Fruit fly (Drosophila melanogaster) whole organism, embryonic: ENCODE results near the gene Gr97a.
A peak's percentile ranks its signal among the peaks of the same experiment; 100 is the strongest.

ENCODE experiments used
- Antp ChIP-seq: fragments of 200-800 bp; sonication (Bioruptor generic); optimal IDR thresholded peaks from 3 replicates; lab custom pipeline; 2016; ENCODE audit warnings: missing biosample characterization, missing genetic modification characterization
- BtbVII ChIP-seq: fragments of 200-800 bp; sonication (Bioruptor generic); optimal IDR thresholded peaks from 3 replicates; lab custom pipeline; 2017; ENCODE audit warnings: missing biosample characterization, mild to moderate bottlenecking, missing genetic modification characterization
- CG11504 ChIP-seq: fragments of 200-800 bp; sonication (Bioruptor generic); optimal IDR thresholded peaks from 3 replicates; lab custom pipeline; 2019; ENCODE audit warnings: missing biosample characterization, mild to moderate bottlenecking, missing genetic modification characterization, moderate library complexity
- CG11695 ChIP-seq: fragments of 200-800 bp; sonication (Bioruptor generic); IDR thresholded peaks from 3 replicates; pipeline ENCODE4 v1.3.6; 2022; ENCODE audit warnings: missing biosample characterization, missing genetic modification characterization
- CG14441 ChIP-seq: fragments of 200-800 bp; sonication (Bioruptor generic); IDR thresholded peaks from 2 replicates; pipeline ENCODE4 v1.3.6; 2022; ENCODE audit warnings: missing biosample characterization, missing genetic modification characterization
- CG15011 ChIP-seq: fragments of 200-800 bp; sonication (Bioruptor generic); optimal IDR thresholded peaks from 3 replicates; lab custom pipeline; 2018; ENCODE audit warnings: missing biosample characterization, mild to moderate bottlenecking, missing genetic modification characterization
- CG15514 ChIP-seq: fragments of 200-800 bp; sonication (Bioruptor generic); optimal IDR thresholded peaks from 3 replicates; lab custom pipeline; 2017; ENCODE audit warnings: missing biosample characterization, missing genetic modification characterization, mild to moderate bottlenecking, moderate library complexity, missing genetic modification reagents
- CG1603 ChIP-seq: fragments of 200-800 bp; sonication (Bioruptor generic); optimal IDR thresholded peaks from 2 replicates; lab custom pipeline; 2019; ENCODE audit warnings: missing biosample characterization, mild to moderate bottlenecking, missing genetic modification characterization, moderate library complexity
- CG16863 ChIP-seq: fragments of 200-800 bp; sonication (Bioruptor generic); optimal IDR thresholded peaks from 3 replicates; lab custom pipeline; 2016; ENCODE audit warnings: missing biosample characterization, missing genetic modification characterization
- CG2116 ChIP-seq: fragments of 200-800 bp; sonication (Bioruptor generic); optimal IDR thresholded peaks from 3 replicates; lab custom pipeline; 2018; ENCODE audit warnings: missing biosample characterization, mild to moderate bottlenecking, missing genetic modification characterization
- CG31441 ChIP-seq: fragments of 200-800 bp; sonication (Bioruptor generic); IDR thresholded peaks from 2 replicates; pipeline ENCODE4 v1.3.6; 2022; ENCODE audit warnings: missing biosample characterization, missing genetic modification characterization
- CG3281 ChIP-seq: fragments of 200-800 bp; sonication (Bioruptor generic); optimal IDR thresholded peaks from 3 replicates; lab custom pipeline; 2017; ENCODE audit warnings: missing biosample characterization, mild to moderate bottlenecking, missing genetic modification characterization
- CG3726 ChIP-seq: fragments of 200-800 bp; sonication (Bioruptor generic); IDR thresholded peaks from 3 replicates; pipeline ENCODE4, ENCODE4 v1.3.6; 2022; ENCODE audit warnings: missing biosample characterization, missing genetic modification characterization
- CG43689 ChIP-seq: fragments of 200-800 bp; sonication (Bioruptor generic); IDR thresholded peaks from 2 replicates; pipeline ENCODE4 v1.3.6; 2022; ENCODE audit warnings: missing biosample characterization, missing genetic modification characterization
- CG6689 ChIP-seq: fragments of 200-800 bp; sonication (Bioruptor generic); IDR thresholded peaks from 2 replicates; pipeline ENCODE4 v1.3.6; 2022; ENCODE audit warnings: missing biosample characterization, missing genetic modification characterization
- CG8765 ChIP-seq: fragments of 200-800 bp; sonication (Bioruptor generic); IDR thresholded peaks from 2 replicates; pipeline ENCODE4 v1.3.6; 2022; ENCODE audit warnings: missing biosample characterization, missing genetic modification characterization
- CG8924 ChIP-seq: fragments of 200-800 bp; optimal IDR thresholded peaks from 3 replicates; lab custom pipeline; 2019; ENCODE audit warnings: missing biosample characterization, mild to moderate bottlenecking, missing genetic modification characterization, moderate library complexity
- CG9727 ChIP-seq: fragments of 200-800 bp; sonication (Bioruptor generic); optimal IDR thresholded peaks from 3 replicates; lab custom pipeline; 2017; ENCODE audit warnings: missing biosample characterization, mild to moderate bottlenecking, missing genetic modification characterization
- Camta ChIP-seq: fragments of 200-800 bp; sonication (Bioruptor generic); optimal IDR thresholded peaks from 2 replicates; lab custom pipeline; 2016; ENCODE audit warnings: missing biosample characterization, missing genetic modification characterization
- CrebB ChIP-seq: fragments of 200-800 bp; sonication (Bioruptor generic); optimal IDR thresholded peaks from 3 replicates; lab custom pipeline; 2018; ENCODE audit warnings: missing biosample characterization, mild to moderate bottlenecking, missing genetic modification characterization
- Dip3 ChIP-seq: fragments of 200-800 bp; sonication (Bioruptor generic); optimal IDR thresholded peaks from 3 replicates; lab custom pipeline; 2016; ENCODE audit warnings: missing biosample characterization, missing genetic modification characterization
- Drgx ChIP-seq: fragments of 200-800 bp; sonication (Bioruptor generic); IDR thresholded peaks from 2 replicates; pipeline ENCODE4 v1.3.6; 2022; ENCODE audit warnings: missing biosample characterization, missing genetic modification characterization
- Fer3 ChIP-seq: fragments of 200-800 bp; sonication (Bioruptor generic); optimal IDR thresholded peaks from 2 replicates; lab custom pipeline; 2018; ENCODE audit warnings: missing biosample characterization, mild to moderate bottlenecking, missing genetic modification characterization, moderate library complexity
- HLHmδ ChIP-seq: fragments of 200-800 bp; sonication (Bioruptor generic); optimal IDR thresholded peaks from 2 replicates; lab custom pipeline; 2018; ENCODE audit warnings: missing biosample characterization, mild to moderate bottlenecking, missing genetic modification characterization, moderate library complexity
- Hr51 ChIP-seq, 2 experiments: fragments of 200-800 bp; sonication (Bioruptor generic); optimal IDR thresholded peaks; 2 replicates in 1 of 2; 3 replicates in 1 of 2; lab custom pipeline; 2016 to 2018; ENCODE audit warnings: missing biosample characterization in 2 of 2, missing genetic modification characterization in 2 of 2, mild to moderate bottlenecking in 1 of 2, moderate library complexity in 1 of 2
- NC2α ChIP-seq: fragments of 200-800 bp; sonication (Bioruptor generic); optimal IDR thresholded peaks from 2 replicates; lab custom pipeline; 2016; ENCODE audit warnings: missing biosample characterization, missing genetic modification characterization
- Nf-YC ChIP-seq: fragments of 200-800 bp; optimal IDR thresholded peaks from 3 replicates; lab custom pipeline; 2019; ENCODE audit warnings: missing biosample characterization, mild to moderate bottlenecking, missing genetic modification characterization, moderate library complexity
- Oaz ChIP-seq: fragments of 200-800 bp; sonication (Bioruptor generic); IDR thresholded peaks from 2 replicates; pipeline ENCODE4 v1.3.6; 2022; ENCODE audit warnings: missing biosample characterization, missing genetic modification characterization
- Oli ChIP-seq: fragments of 200-800 bp; sonication (Bioruptor generic); optimal IDR thresholded peaks from 2 replicates; lab custom pipeline; 2018; ENCODE audit warnings: missing biosample characterization, mild to moderate bottlenecking, missing genetic modification characterization, moderate library complexity
- PHDP ChIP-seq: fragments of 200-800 bp; sonication (Bioruptor generic); optimal IDR thresholded peaks from 3 replicates; lab custom pipeline; 2018; ENCODE audit warnings: missing biosample characterization, mild to moderate bottlenecking, missing genetic modification characterization, moderate library complexity
- bowl ChIP-seq: fragments of 200-800 bp; sonication (Bioruptor generic); IDR thresholded peaks from 2 replicates; pipeline ENCODE4 v1.3.6; 2022; ENCODE audit warnings: missing biosample characterization, missing genetic modification characterization
- br ChIP-seq: fragments of >200 bp; optimal IDR thresholded peaks from 2 replicates; lab custom pipeline; 2017
- ci ChIP-seq: fragments of 200-800 bp; sonication (Bioruptor generic); IDR thresholded peaks from 3 replicates; pipeline ENCODE4 v1.3.6; 2022; ENCODE audit warnings: missing biosample characterization, missing genetic modification characterization
- corto ChIP-seq: fragments of 200-800 bp; sonication (Bioruptor generic); optimal IDR thresholded peaks from 2 replicates; lab custom pipeline; 2016; ENCODE audit warnings: missing biosample characterization, mild to moderate bottlenecking, missing genetic modification characterization, moderate library complexity
- dmrt99B ChIP-seq: fragments of 200-800 bp; sonication (Bioruptor generic); optimal IDR thresholded peaks from 2 replicates; lab custom pipeline; 2018; ENCODE audit warnings: missing biosample characterization, mild to moderate bottlenecking, missing genetic modification characterization, moderate library complexity
- ewg ChIP-seq: fragments of 200-800 bp; sonication (Bioruptor generic); optimal IDR thresholded peaks from 3 replicates; lab custom pipeline; 2017; ENCODE audit warnings: mild to moderate bottlenecking, missing biosample characterization, missing genetic modification reagents, missing genetic modification characterization
- exex ChIP-seq: fragments of 200-800 bp; sonication (Bioruptor generic); optimal IDR thresholded peaks from 4 replicates; lab custom pipeline; 2018; ENCODE audit warnings: missing biosample characterization, mild to moderate bottlenecking, missing genetic modification characterization, moderate library complexity
- ftz-f1 ChIP-seq: fragments of 200-800 bp; sonication (Bioruptor generic); optimal IDR thresholded peaks from 2 replicates; lab custom pipeline; 2016; ENCODE audit warnings: missing biosample characterization, missing genetic modification characterization
- gfzf ChIP-seq: fragments of 200-800 bp; sonication (Bioruptor generic); optimal IDR thresholded peaks from 2 replicates; lab custom pipeline; 2016; ENCODE audit warnings: missing biosample characterization, mild to moderate bottlenecking, missing genetic modification characterization, moderate library complexity
- ham ChIP-seq: fragments of 200-800 bp; sonication (Bioruptor generic); IDR thresholded peaks from 2 replicates; pipeline ENCODE4 v1.3.6; 2022; ENCODE audit warnings: missing biosample characterization, missing genetic modification characterization
- ken ChIP-seq: fragments of 200-800 bp; sonication (Bioruptor generic); IDR thresholded peaks from 3 replicates; pipeline ENCODE4 v1.3.6; 2022; ENCODE audit warnings: missing biosample characterization, missing genetic modification characterization
- maf-S ChIP-seq: fragments of 200-800 bp; sonication (Bioruptor generic); optimal IDR thresholded peaks from 2 replicates; lab custom pipeline; 2016; ENCODE audit warnings: missing biosample characterization, missing genetic modification characterization
- row ChIP-seq: fragments of 200-800 bp; sonication (Bioruptor generic); IDR thresholded peaks from 3 replicates; pipeline ENCODE4 v1.3.6; 2022; ENCODE audit warnings: missing biosample characterization, missing genetic modification characterization
- run ChIP-seq: fragments of 200-800 bp; sonication (Bioruptor generic); optimal IDR thresholded peaks from 3 replicates; lab custom pipeline; 2018; ENCODE audit warnings: missing biosample characterization, mild to moderate bottlenecking, missing genetic modification characterization
- schlank ChIP-seq: fragments of 200-800 bp; sonication (Bioruptor generic); optimal IDR thresholded peaks from 2 replicates; lab custom pipeline; 2018; ENCODE audit warnings: missing biosample characterization, mild to moderate bottlenecking, missing genetic modification characterization
- sd ChIP-seq: fragments of 200-800 bp; sonication (Bioruptor generic); optimal IDR thresholded peaks from 3 replicates; lab custom pipeline; 2018; ENCODE audit warnings: missing biosample characterization, mild to moderate bottlenecking, missing genetic modification characterization, moderate library complexity
- sens ChIP-seq: fragments of 200-800 bp; sonication (Bioruptor generic); peaks from one replicate; lab custom pipeline; 2016; ENCODE audit warnings: missing biosample characterization, missing genetic modification characterization
- sqz ChIP-seq: fragments of 200-800 bp; sonication (Bioruptor generic); optimal IDR thresholded peaks from 3 replicates; lab custom pipeline; 2018; ENCODE audit warnings: missing biosample characterization, mild to moderate bottlenecking, missing genetic modification characterization
- tio ChIP-seq: fragments of 200-800 bp; sonication (Bioruptor generic); optimal IDR thresholded peaks from 2 replicates; lab custom pipeline; 2017; ENCODE audit warnings: missing biosample characterization, missing genetic modification characterization, inconsistent platforms
- zf30C ChIP-seq: fragments of 200-800 bp; sonication (Bioruptor generic); optimal IDR thresholded peaks from 3 replicates; lab custom pipeline; 2018; ENCODE audit warnings: missing biosample characterization, mild to moderate bottlenecking, missing genetic modification characterization

Gene Gr97a

dm6 chr3R:26989802-26990509 lies 23.7 kb upstream of the Gr97a start, which contains the start of gene CG31076 (continued):
- TF ChIP-seq Antp (GFP tag; lab: Kevin White, UChicago) (no peak), corto (GFP tag; lab: Kevin White, UChicago) (peak; percentile 39), ftz-f1 (GFP tag; lab: Kevin White, UChicago) (peak; percentile 89), CG11695 (GFP tag; lab: Robert Waterston, UW) (0 out of 3 replicates have a peak, but pooled peaks have one; percentile 35), Oli (peak; percentile 34), maf-S (GFP tag; lab: Kevin White, UChicago) (no peak), Drgx (GFP tag; lab: Robert Waterston, UW) (peak; percentile 53; the same call in 1 of the 2 replicates), CG1603 (tag; lab: Kevin White, UChicago) (no peak), BtbVII (GFP tag; lab: Kevin White, UChicago) (no peak), ham (GFP tag; lab: Robert Waterston, UW) (no peak), CG8765 (no peak), Nf-YC (peak; percentile 31), sens (peak; percentile 90), CG31441 (peak; percentile 48; the same call in 1 of the 2 replicates), Fer3 (tag; lab: Kevin White, UChicago) (peak; percentile 14), CG11504 (peak; percentile 64), CG6689 (GFP tag; lab: Robert Waterston, UW) (peak; percentile 31; the same call in 1 of the 2 replicates), ci (GFP tag; lab: Robert Waterston, UW) (0 out of 3 replicates have a peak, but pooled peaks have one; percentile 30), bowl (GFP tag; lab: Robert Waterston, UW) (no peak), CG8924 (tag; lab: Kevin White, UChicago) (no peak), schlank (no peak), CG2116 (GFP tag; lab: Kevin White, UChicago) (no peak), CG16863 (GFP tag; lab: Kevin White, UChicago) (no peak), CG3281 (GFP tag; lab: Kevin White, UChicago) (peak; percentile 14), row (GFP tag; lab: Robert Waterston, UW) (peak; percentile 82; the same call in 2 of the 3 replicates), CG14441 (GFP tag; lab: Robert Waterston, UW) (no peak), CG15011 (no peak), gfzf (GFP tag; lab: Kevin White, UChicago) (no peak), Hr51 (GFP tag; optimal IDR thresholded peaks at IDR 0.05; lab: Kevin White, UChicago) (peak in 1 of 2 experiments; percentile 63), CrebB (tag; lab: Kevin White, UChicago) (no peak), CG15514 (GFP tag; lab: Kevin White, UChicago) (peak; percentile 30), run (peak; percentile 30), CG43689 (GFP tag; lab: Robert Waterston, UW) (no peak), ken (GFP tag; lab: Robert Waterston, UW) (no peak), Oaz (no peak), ewg (GFP tag; lab: Kevin White, UChicago) (no peak), zf30C (no peak), Camta (GFP tag; lab: Kevin White, UChicago) (peak; percentile 14), exex (tag; lab: Kevin White, UChicago) (peak; percentile 65), CG3726 (GFP tag; lab: Robert Waterston, UW) (no peak), dmrt99B (tag; lab: Kevin White, UChicago) (peak; percentile 66), tio (GFP tag; lab: Kevin White, UChicago) (no peak), sqz (GFP tag; lab: Kevin White, UChicago) (no peak), br (lab: Kevin White, UChicago) (no peak), PHDP (no peak), HLHmδ (no peak), sd (peak; percentile 77), Dip3 (GFP tag; lab: Kevin White, UChicago) (no peak), CG9727 (GFP tag; lab: Kevin White, UChicago) (no peak), NC2α (no peak)
